Worm (Caenorhabditis elegans) whole organism, L1 larva: ENCODE data around the gene F27D9.2.
A peak's percentile ranks its signal among the peaks of the same experiment; 100 is the strongest.

Experiments used
- efl-3 ChIP-seq: fragments of 200-800 bp; sonication (Bioruptor generic); optimal IDR thresholded peaks from 2 replicates; lab custom pipeline; 2018; ENCODE audit warnings: mild to moderate bottlenecking, missing genetic modification characterization, missing compliant biosample characterization
- fkh-10 ChIP-seq: sonication (generic microtip); optimal IDR thresholded peaks from 2 replicates; lab custom pipeline; 2017; ENCODE audit warnings: missing biosample characterization, missing genetic modification reagents, missing genetic modification characterization
- tbx-2 ChIP-seq: sonication (generic microtip); optimal IDR thresholded peaks from 2 replicates; lab custom pipeline; 2016; ENCODE audit warnings: missing genetic modification characterization, missing compliant biosample characterization

- TF ChIP-seq efl-3 (GFP tag; lab: Kevin White, UChicago), result no peak
- TF ChIP-seq tbx-2 (tag; lab: Kevin White, UChicago), result no peak
- TF ChIP-seq fkh-10 (GFP tag; lab: Kevin White, UChicago), result peak; percentile 34
These were observed 9.5 kb downstream of the F27D9.2 start, which contains the start of gene unc-18 for ce11 chrX:7681965-7682946.
